Worm (Caenorhabditis elegans) whole organism, L1 larva: ENCODE data around the gene H14E04.2.

Experiments used
- C04F5.9 ChIP-seq: sonication (generic microtip); optimal IDR thresholded peaks from 2 replicates; lab custom pipeline; 2016; ENCODE audit warnings: missing genetic modification characterization, missing compliant biosample characterization
- C16A3.4 ChIP-seq: fragments of 150-350 bp; optimal IDR thresholded peaks from 2 replicates; lab custom pipeline; 2014; ENCODE audit warnings: missing biosample characterization, missing genetic modification characterization
- aha-1 ChIP-seq: fragments of 150-350 bp; optimal IDR thresholded peaks from 2 replicates; lab custom pipeline; 2014; ENCODE audit warnings: missing biosample characterization, missing genetic modification characterization
- ceh-8 ChIP-seq: fragments of 200-800 bp; sonication (Bioruptor generic); optimal IDR thresholded peaks from 2 replicates; lab custom pipeline; 2018; ENCODE audit warnings: mild to moderate bottlenecking, missing genetic modification characterization, moderate library complexity, missing compliant biosample characterization
- dpl-1 ChIP-seq, 3 experiments: fragments of 150-350 bp in 2 of 3; sonication (generic microtip) in 1 of 3; optimal IDR thresholded peaks; 2 replicates each; lab custom pipeline; 2014 to 2017; ENCODE audit warnings: missing biosample characterization in 3 of 3, missing genetic modification characterization in 3 of 3, missing genetic modification reagents in 3 of 3
- dsc-1 ChIP-seq: sonication (generic microtip); optimal IDR thresholded peaks from 2 replicates; lab custom pipeline; 2016; ENCODE audit warnings: mild to moderate bottlenecking, missing genetic modification characterization, missing compliant biosample characterization
- efl-1 ChIP-seq, 4 experiments: fragments of 150-350 bp; optimal IDR thresholded peaks in 3 of 4; peaks in 1 of 4; 1 replicate in 1 of 4; 2 replicates in 3 of 4; lab custom pipeline; 2014; ENCODE audit warnings: missing biosample characterization in 2 of 4, missing genetic modification characterization in 2 of 4, missing genetic modification reagents in 2 of 4
- efl-3 ChIP-seq: fragments of 200-800 bp; sonication (Bioruptor generic); optimal IDR thresholded peaks from 2 replicates; lab custom pipeline; 2018; ENCODE audit warnings: mild to moderate bottlenecking, missing genetic modification characterization, missing compliant biosample characterization
- egl-13 ChIP-seq: sonication (generic microtip); optimal IDR thresholded peaks from 2 replicates; lab custom pipeline; 2016; ENCODE audit warnings: missing genotype, missing genetic modification reagents, missing genetic modification characterization, missing compliant biosample characterization
- elt-3 ChIP-seq, 6 experiments: fragments of 150-350 bp in 1 of 6; sonication (generic microtip); optimal IDR thresholded peaks; 2 replicates each; lab custom pipeline; 2017 to 2018; ENCODE audit warnings: missing biosample characterization in 6 of 6, missing genetic modification characterization in 6 of 6, inconsistent platforms in 1 of 6
- ets-5 ChIP-seq: fragments of 200-800 bp; sonication (Bioruptor generic); IDR thresholded peaks from 2 replicates; pipeline ENCODE4 v1.3.6; 2022; ENCODE audit warnings: missing genetic modification characterization, missing compliant biosample characterization
- hlh-17 ChIP-seq: fragments of 200-800 bp; sonication (Bioruptor generic); optimal IDR thresholded peaks from 2 replicates; lab custom pipeline; 2018; ENCODE audit warnings: missing genetic modification characterization, mild to moderate bottlenecking, missing compliant biosample characterization, moderate library complexity, borderline replicate concordance
- hlh-4 ChIP-seq: sonication (generic microtip); optimal IDR thresholded peaks from 2 replicates; lab custom pipeline; 2016; ENCODE audit warnings: mild to moderate bottlenecking, missing genetic modification characterization, missing compliant biosample characterization
- hpl-2 ChIP-seq: fragments of 150-350 bp; optimal IDR thresholded peaks from 2 replicates; lab custom pipeline; 2014; ENCODE audit warnings: missing biosample characterization, missing genetic modification reagents, missing genetic modification characterization
- lin-35 ChIP-seq, 2 experiments: fragments of 150-350 bp; optimal IDR thresholded peaks; 2 replicates each; lab custom pipeline; 2014; ENCODE audit warnings: missing biosample characterization in 2 of 2, missing genetic modification characterization in 2 of 2, missing genetic modification reagents in 2 of 2
- lin-39 ChIP-seq: fragments of 150-350 bp; optimal IDR thresholded peaks from 2 replicates; lab custom pipeline; 2014; ENCODE audit warnings: missing biosample characterization, missing genetic modification reagents, missing genetic modification characterization
- lir-3 ChIP-seq: sonication (generic microtip); optimal IDR thresholded peaks from 2 replicates; lab custom pipeline; 2016; ENCODE audit warnings: mild to moderate bottlenecking, missing genetic modification characterization, moderate library complexity, missing compliant biosample characterization; ENCODE audit not compliant: poor library complexity
- lsy-2 ChIP-seq, 2 experiments: fragments of 150-350 bp; optimal IDR thresholded peaks; 2 replicates each; lab custom pipeline; 2014; ENCODE audit warnings: missing biosample characterization in 2 of 2, missing genetic modification characterization in 2 of 2
- mab-9 ChIP-seq: fragments of 200-800 bp; sonication (Bioruptor generic); IDR thresholded peaks from 2 replicates; pipeline ENCODE4 v1.3.6; 2022; ENCODE audit warnings: missing genetic modification reagents, missing genetic modification characterization, missing compliant biosample characterization
- mdl-1 ChIP-seq, 2 experiments: fragments of 150-350 bp; optimal IDR thresholded peaks; 2 replicates each; lab custom pipeline; 2014 to 2017; ENCODE audit warnings: missing biosample characterization in 2 of 2, missing genetic modification characterization in 2 of 2, inconsistent platforms in 1 of 2
- nhr-11 ChIP-seq: fragments of 150-350 bp; optimal IDR thresholded peaks from 2 replicates; lab custom pipeline; 2014; ENCODE audit warnings: missing biosample characterization, missing genetic modification characterization
- nhr-19 ChIP-seq: fragments of 200-800 bp; sonication (Bioruptor generic); conservative IDR thresholded peaks from 2 replicates; pipeline ENCODE4 v1.3.6; 2022; ENCODE audit warnings: missing genetic modification characterization, missing compliant biosample characterization
- nhr-20 ChIP-seq: sonication (generic microtip); optimal IDR thresholded peaks from 2 replicates; lab custom pipeline; 2016; ENCODE audit warnings: mild to moderate bottlenecking, missing genetic modification characterization, missing compliant biosample characterization
- nhr-28 ChIP-seq: fragments of 150-350 bp; optimal IDR thresholded peaks from 2 replicates; lab custom pipeline; 2014; ENCODE audit warnings: missing biosample characterization, missing genetic modification characterization
- nhr-47 ChIP-seq: sonication (generic microtip); optimal IDR thresholded peaks from 2 replicates; lab custom pipeline; 2016; ENCODE audit warnings: mild to moderate bottlenecking, missing genetic modification characterization, moderate library complexity, missing compliant biosample characterization
- nhr-71 ChIP-seq: sonication (generic microtip); optimal IDR thresholded peaks from 2 replicates; lab custom pipeline; 2016; ENCODE audit warnings: mild to moderate bottlenecking, missing genetic modification characterization, moderate library complexity, missing compliant biosample characterization
- nhr-77 ChIP-seq: fragments of 150-350 bp; optimal IDR thresholded peaks from 2 replicates; lab custom pipeline; 2014; ENCODE audit warnings: missing biosample characterization, missing genetic modification characterization
- pax-3 ChIP-seq: fragments of 200-800 bp; sonication (Bioruptor generic); optimal IDR thresholded peaks from 2 replicates; lab custom pipeline; 2018; ENCODE audit warnings: mild to moderate bottlenecking, missing genetic modification characterization, moderate library complexity, missing compliant biosample characterization
- rnt-1 ChIP-seq: sonication (generic microtip); optimal IDR thresholded peaks from 2 replicates; lab custom pipeline; 2016; ENCODE audit warnings: mild to moderate bottlenecking, missing genetic modification characterization, moderate library complexity, missing compliant biosample characterization
- skn-1 ChIP-seq: fragments of 150-350 bp; optimal IDR thresholded peaks from 2 replicates; lab custom pipeline; 2014; ENCODE audit warnings: missing biosample characterization, missing genetic modification characterization
- sup-37 ChIP-seq: fragments of 200-800 bp; sonication (Bioruptor generic); optimal IDR thresholded peaks from 2 replicates; lab custom pipeline; 2018; ENCODE audit warnings: mild to moderate bottlenecking, missing genetic modification characterization, missing compliant biosample characterization
- swsn-7 ChIP-seq: sonication (generic microtip); optimal IDR thresholded peaks from 2 replicates; lab custom pipeline; 2016; ENCODE audit warnings: missing genetic modification characterization, missing compliant biosample characterization
- tlp-1 ChIP-seq: fragments of 150-350 bp; optimal IDR thresholded peaks from 2 replicates; lab custom pipeline; 2014; ENCODE audit warnings: missing biosample characterization, missing genetic modification characterization
- unc-30 ChIP-seq: sonication (generic microtip); optimal IDR thresholded peaks from 2 replicates; lab custom pipeline; 2017; ENCODE audit warnings: missing biosample characterization, missing genetic modification characterization
- unc-62 ChIP-seq: fragments of 150-350 bp; optimal IDR thresholded peaks from 2 replicates; lab custom pipeline; 2014; ENCODE audit warnings: missing biosample characterization, missing genetic modification reagents, missing genetic modification characterization
- unc-86 ChIP-seq: sonication (generic microtip); optimal IDR thresholded peaks from 2 replicates; lab custom pipeline; 2016; ENCODE audit warnings: missing genetic modification characterization, missing compliant biosample characterization
- xbp-1 ChIP-seq: sonication (generic microtip); optimal IDR thresholded peaks from 2 replicates; lab custom pipeline; 2016; ENCODE audit warnings: missing genetic modification characterization, missing compliant biosample characterization
- zip-4 ChIP-seq: fragments of 200-800 bp; sonication (Bioruptor generic); optimal IDR thresholded peaks from 2 replicates; lab custom pipeline; 2018; ENCODE audit warnings: mild to moderate bottlenecking, missing genetic modification characterization, moderate library complexity, missing compliant biosample characterization
- ztf-11 ChIP-seq, 2 experiments: sonication (generic microtip); optimal IDR thresholded peaks; 2 replicates each; lab custom pipeline; 2016 to 2017; ENCODE audit warnings: missing genetic modification characterization in 2 of 2, missing biosample characterization in 1 of 2, missing compliant biosample characterization in 1 of 2

H14E04.2 gene

ce11 chrIII:2418159-2418658 lies 42.2 kb downstream of the H14E04.2 start, which contains the start of the genes W04B5.5 and W04B5.3 (continued):
- TF ChIP-seq egl-13 (tag; lab: Kevin White, UChicago) (no peak), rnt-1 (no peak), unc-30 (tag; lab: Kevin White, UChicago) (no peak), nhr-19 (GFP tag; lab: Robert Waterston, UW) (peak; percentile 63), C04F5.9 (tag; lab: Kevin White, UChicago) (no peak), nhr-11 (tag; lab: Kevin White, UChicago) (no peak), skn-1 (tag; lab: Kevin White, UChicago) (peak; percentile 42), hpl-2 (GFP tag; lab: Kevin White, UChicago) (no peak), efl-1 (optimal IDR thresholded peaks at IDR 0.05; lab: Kevin White, UChicago) (peak; percentile 97 to 98), efl-1 (GFP tag; optimal IDR thresholded peaks at IDR 0.05 in 1 of 2; lab: Kevin White, UChicago) (peak; percentile 98 to 100), nhr-20 (tag; lab: Kevin White, UChicago) (peak; percentile 56)

ce11 chrIII:2418981-2419380 lies 43.0 kb downstream of the H14E04.2 start:
- TF ChIP-seq dpl-1 (GFP tag; optimal IDR thresholded peaks at IDR 0.05; lab: Kevin White, UChicago) (no peak), hlh-4 (tag; lab: Kevin White, UChicago) (no peak), unc-86 (tag; lab: Kevin White, UChicago) (no peak), efl-1 (optimal IDR thresholded peaks at IDR 0.05; lab: Kevin White, UChicago) (no peak), efl-1 (GFP tag; optimal IDR thresholded peaks at IDR 0.05 in 1 of 2; lab: Kevin White, UChicago) (peak in 1 of 2 experiments; percentile 90), hlh-17 (no peak), rnt-1 (no peak)

- no peak for TF ChIP-seq efl-1 (optimal IDR thresholded peaks at IDR 0.05; lab: Kevin White, UChicago)
- TF ChIP-seq efl-1 (GFP tag; optimal IDR thresholded peaks at IDR 0.05 in 1 of 2; lab: Kevin White, UChicago): peak in 1 of 2 experiments; percentile 62
- TF ChIP-seq lin-39: no peak
- TF ChIP-seq, all 84 proteins: peak for 1
These were observed 43.5 kb downstream of the H14E04.2 start for ce11 chrIII:2419504-2419903.

ce11 chrIII:2421226-2421625 lies 45.2 kb downstream of the H14E04.2 start:
- TF ChIP-seq nhr-71 (tag; lab: Kevin White, UChicago) (no peak), xbp-1 (tag; lab: Kevin White, UChicago) (no peak), sup-37 (GFP tag; lab: Kevin White, UChicago) (no peak), mab-9 (no peak), C16A3.4 (tag; lab: Kevin White, UChicago) (no peak)

- TF ChIP-seq zip-4 (no peak), ztf-11 (tag; optimal IDR thresholded peaks at IDR 0.05; lab: Kevin White, UChicago) (no peak), mdl-1 (tag; optimal IDR thresholded peaks at IDR 0.05; lab: Kevin White, UChicago) (no peak), nhr-47 (tag; lab: Kevin White, UChicago) (no peak)
These were observed 47.6 kb downstream of the H14E04.2 start for ce11 chrIII:2423638-2424037.

ce11 chrIII:2424783-2425329 lies 48.9 kb downstream of the H14E04.2 start:
- TF ChIP-seq zip-4 (no peak), ets-5 (GFP tag; lab: Robert Waterston, UW) (no peak), lsy-2 (tag; optimal IDR thresholded peaks at IDR 0.05; lab: Kevin White, UChicago) (no peak), ceh-8 (GFP tag; lab: Kevin White, UChicago) (peak; percentile 54)

ce11 chrIII:2426122-2426521 lies 50.1 kb downstream of the H14E04.2 start, which contains the start of gene W04B5.8:
W04B5.8 (plus strand) TSS chrIII:2426316.
- TF ChIP-seq rnt-1 (peak; percentile 22), nhr-77 (tag; lab: Kevin White, UChicago) (no peak), aha-1 (no peak), xbp-1 (tag; lab: Kevin White, UChicago) (no peak), pax-3 (tag; lab: Kevin White, UChicago) (no peak), lir-3 (no peak), nhr-28 (tag; lab: Kevin White, UChicago) (no peak), nhr-47 (tag; lab: Kevin White, UChicago) (no peak), unc-62 (no peak), swsn-7 (peak; percentile 5), dsc-1 (tag; lab: Kevin White, UChicago) (peak; percentile 20), lin-35 (GFP tag; optimal IDR thresholded peaks at IDR 0.05; lab: Kevin White, UChicago) (peak in 1 of 2 experiments; percentile 16), tlp-1 (no peak), elt-3 (tag; optimal IDR thresholded peaks at IDR 0.05; lab: Kevin White, UChicago) (no peak), efl-3 (GFP tag; lab: Kevin White, UChicago) (no peak)
